Worm (Caenorhabditis elegans) whole organism, L1 larva: ENCODE measurements around the gene W08F4.13.

ENCODE experiments used
- C16A3.4 ChIP-seq: fragments of 150-350 bp; optimal IDR thresholded peaks from 2 replicates; lab custom pipeline; 2014; ENCODE audit warnings: missing biosample characterization, missing genetic modification characterization
- F16B12.6 ChIP-seq: fragments of 150-350 bp; optimal IDR thresholded peaks from 2 replicates; lab custom pipeline; 2014; ENCODE audit warnings: missing biosample characterization, missing genetic modification characterization
- Y116A8C.19 ChIP-seq: sonication (generic microtip); optimal IDR thresholded peaks from 2 replicates; lab custom pipeline; 2016; ENCODE audit warnings: missing compliant biosample characterization, missing genetic modification characterization, borderline replicate concordance
- aha-1 ChIP-seq: fragments of 150-350 bp; optimal IDR thresholded peaks from 2 replicates; lab custom pipeline; 2014; ENCODE audit warnings: missing biosample characterization, missing genetic modification characterization
- alr-1 ChIP-seq: fragments of 200-800 bp; sonication (Bioruptor generic); optimal IDR thresholded peaks from 2 replicates; lab custom pipeline; 2018; ENCODE audit warnings: borderline replicate concordance, mild to moderate bottlenecking, missing genetic modification characterization, missing compliant biosample characterization
- ama-1 ChIP-seq: fragments of 150-350 bp; optimal IDR thresholded peaks from 2 replicates; lab custom pipeline; 2014
- blmp-1 ChIP-seq: fragments of 150-350 bp; optimal IDR thresholded peaks from 2 replicates; lab custom pipeline; 2014; ENCODE audit warnings: missing biosample characterization, missing genetic modification characterization
- ceh-63 ChIP-seq: fragments of 200-800 bp; sonication (Bioruptor generic); optimal IDR thresholded peaks from 2 replicates; lab custom pipeline; 2018; ENCODE audit warnings: mild to moderate bottlenecking, missing genetic modification characterization, missing compliant biosample characterization
- ceh-8 ChIP-seq: fragments of 200-800 bp; sonication (Bioruptor generic); optimal IDR thresholded peaks from 2 replicates; lab custom pipeline; 2018; ENCODE audit warnings: mild to moderate bottlenecking, missing genetic modification characterization, moderate library complexity, missing compliant biosample characterization
- ceh-82 ChIP-seq, 3 experiments: fragments of 150-350 bp in 1 of 3; sonication (generic microtip) in 2 of 3; optimal IDR thresholded peaks; 2 replicates each; lab custom pipeline; 2014 to 2017; ENCODE audit warnings: missing biosample characterization in 3 of 3, missing genetic modification characterization in 3 of 3
- ceh-90 ChIP-seq: sonication (generic microtip); optimal IDR thresholded peaks from 2 replicates; lab custom pipeline; 2016; ENCODE audit warnings: missing genetic modification characterization, missing compliant biosample characterization
- ces-1 ChIP-seq: fragments of 150-350 bp; optimal IDR thresholded peaks from 2 replicates; lab custom pipeline; 2014; ENCODE audit warnings: missing biosample characterization, missing genetic modification reagents, missing genetic modification characterization
- dpl-1 ChIP-seq, 3 experiments: fragments of 150-350 bp in 2 of 3; sonication (generic microtip) in 1 of 3; optimal IDR thresholded peaks; 2 replicates each; lab custom pipeline; 2014 to 2017; ENCODE audit warnings: missing biosample characterization in 3 of 3, missing genetic modification characterization in 3 of 3, missing genetic modification reagents in 3 of 3
- efl-1 ChIP-seq, 4 experiments: fragments of 150-350 bp; optimal IDR thresholded peaks in 3 of 4; peaks in 1 of 4; 1 replicate in 1 of 4; 2 replicates in 3 of 4; lab custom pipeline; 2014; ENCODE audit warnings: missing biosample characterization in 2 of 4, missing genetic modification characterization in 2 of 4, missing genetic modification reagents in 2 of 4
- egl-13 ChIP-seq: sonication (generic microtip); optimal IDR thresholded peaks from 2 replicates; lab custom pipeline; 2016; ENCODE audit warnings: missing genotype, missing genetic modification reagents, missing genetic modification characterization, missing compliant biosample characterization
- elt-2 ChIP-seq: sonication (generic microtip); optimal IDR thresholded peaks from 2 replicates; lab custom pipeline; 2016; ENCODE audit warnings: missing genetic modification characterization, mild to moderate bottlenecking, inconsistent platforms, missing compliant biosample characterization, missing genetic modification reagents
- elt-3 ChIP-seq, 6 experiments: fragments of 150-350 bp in 1 of 6; sonication (generic microtip); optimal IDR thresholded peaks; 2 replicates each; lab custom pipeline; 2017 to 2018; ENCODE audit warnings: missing biosample characterization in 6 of 6, missing genetic modification characterization in 6 of 6, inconsistent platforms in 1 of 6
- ets-5 ChIP-seq: fragments of 200-800 bp; sonication (Bioruptor generic); IDR thresholded peaks from 2 replicates; pipeline ENCODE4 v1.3.6; 2022; ENCODE audit warnings: missing genetic modification characterization, missing compliant biosample characterization
- fkh-4 ChIP-seq: sonication (generic microtip); optimal IDR thresholded peaks from 2 replicates; lab custom pipeline; 2016; ENCODE audit warnings: missing compliant biosample characterization, missing genetic modification characterization, borderline replicate concordance
- fos-1 ChIP-seq: fragments of 150-350 bp; optimal IDR thresholded peaks from 2 replicates; lab custom pipeline; 2014; ENCODE audit warnings: missing biosample characterization, missing genetic modification characterization
- grh-1 ChIP-seq: fragments of 200-800 bp; sonication (Bioruptor generic); IDR thresholded peaks from 2 replicates; pipeline ENCODE4 v1.3.6; 2022; ENCODE audit warnings: missing genetic modification reagents, missing genetic modification characterization, missing compliant biosample characterization
- hlh-4 ChIP-seq: sonication (generic microtip); optimal IDR thresholded peaks from 2 replicates; lab custom pipeline; 2016; ENCODE audit warnings: mild to moderate bottlenecking, missing genetic modification characterization, missing compliant biosample characterization
- isw-1 ChIP-seq: fragments of 200-800 bp; sonication (Bioruptor generic); IDR thresholded peaks from 2 replicates; pipeline ENCODE4 v1.3.6; 2022; ENCODE audit warnings: missing genetic modification characterization, missing compliant biosample characterization
- jun-1 ChIP-seq: fragments of 150-350 bp; optimal IDR thresholded peaks from 2 replicates; lab custom pipeline; 2014; ENCODE audit warnings: missing biosample characterization, missing genetic modification reagents, missing genetic modification characterization
- lin-13 ChIP-seq: fragments of 150-350 bp; optimal IDR thresholded peaks from 2 replicates; lab custom pipeline; 2014; ENCODE audit warnings: missing biosample characterization, missing genetic modification reagents, missing genetic modification characterization
- lin-14 ChIP-seq: fragments of 200-800 bp; sonication (Bioruptor generic); optimal IDR thresholded peaks from 2 replicates; lab custom pipeline; 2018; ENCODE audit warnings: mild to moderate bottlenecking, missing genetic modification characterization, moderate library complexity, missing compliant biosample characterization
- lin-35 ChIP-seq, 2 experiments: fragments of 150-350 bp; optimal IDR thresholded peaks; 2 replicates each; lab custom pipeline; 2014; ENCODE audit warnings: missing biosample characterization in 2 of 2, missing genetic modification characterization in 2 of 2, missing genetic modification reagents in 2 of 2
- lin-39 ChIP-seq: fragments of 150-350 bp; optimal IDR thresholded peaks from 2 replicates; lab custom pipeline; 2014; ENCODE audit warnings: missing biosample characterization, missing genetic modification reagents, missing genetic modification characterization
- mab-9 ChIP-seq: fragments of 200-800 bp; sonication (Bioruptor generic); IDR thresholded peaks from 2 replicates; pipeline ENCODE4 v1.3.6; 2022; ENCODE audit warnings: missing genetic modification reagents, missing genetic modification characterization, missing compliant biosample characterization
- mdl-1 ChIP-seq, 2 experiments: fragments of 150-350 bp; optimal IDR thresholded peaks; 2 replicates each; lab custom pipeline; 2014 to 2017; ENCODE audit warnings: missing biosample characterization in 2 of 2, missing genetic modification characterization in 2 of 2, inconsistent platforms in 1 of 2
- nhr-11 ChIP-seq: fragments of 150-350 bp; optimal IDR thresholded peaks from 2 replicates; lab custom pipeline; 2014; ENCODE audit warnings: missing biosample characterization, missing genetic modification characterization
- nhr-28 ChIP-seq: fragments of 150-350 bp; optimal IDR thresholded peaks from 2 replicates; lab custom pipeline; 2014; ENCODE audit warnings: missing biosample characterization, missing genetic modification characterization
- nhr-47 ChIP-seq: sonication (generic microtip); optimal IDR thresholded peaks from 2 replicates; lab custom pipeline; 2016; ENCODE audit warnings: mild to moderate bottlenecking, missing genetic modification characterization, moderate library complexity, missing compliant biosample characterization
- nhr-71 ChIP-seq: sonication (generic microtip); optimal IDR thresholded peaks from 2 replicates; lab custom pipeline; 2016; ENCODE audit warnings: mild to moderate bottlenecking, missing genetic modification characterization, moderate library complexity, missing compliant biosample characterization
- nhr-76 ChIP-seq: sonication (generic microtip); optimal IDR thresholded peaks from 2 replicates; lab custom pipeline; 2017; ENCODE audit warnings: missing biosample characterization, missing genetic modification characterization
- nhr-85 ChIP-seq: sonication (generic microtip); peaks from one replicate; lab custom pipeline; 2016; ENCODE audit warnings: missing genetic modification characterization, inconsistent platforms, missing compliant biosample characterization
- nhr-90 ChIP-seq: sonication (generic microtip); optimal IDR thresholded peaks from 2 replicates; lab custom pipeline; 2016; ENCODE audit warnings: mild to moderate bottlenecking, missing genetic modification characterization, missing compliant biosample characterization; ENCODE audit not compliant: poor library complexity
- pag-3 ChIP-seq: sonication (generic microtip); optimal IDR thresholded peaks from 2 replicates; lab custom pipeline; 2017; ENCODE audit warnings: missing genetic modification characterization, mild to moderate bottlenecking, missing compliant biosample characterization, antibody characterized with exemption, borderline replicate concordance; ENCODE audit not compliant: insufficient read depth
- pqm-1 ChIP-seq: sonication (generic microtip); optimal IDR thresholded peaks from 3 replicates; lab custom pipeline; 2017; ENCODE audit warnings: missing biosample characterization, missing genetic modification characterization
- rnt-1 ChIP-seq: sonication (generic microtip); optimal IDR thresholded peaks from 2 replicates; lab custom pipeline; 2016; ENCODE audit warnings: mild to moderate bottlenecking, missing genetic modification characterization, moderate library complexity, missing compliant biosample characterization
- snu-23 ChIP-seq: sonication (generic microtip); optimal IDR thresholded peaks from 2 replicates; lab custom pipeline; 2016; ENCODE audit warnings: missing genetic modification characterization, missing compliant biosample characterization
- sptf-1 ChIP-seq: fragments of 150-350 bp; optimal IDR thresholded peaks from 2 replicates; lab custom pipeline; 2014; ENCODE audit warnings: missing biosample characterization, missing genetic modification characterization
- sup-37 ChIP-seq: fragments of 200-800 bp; sonication (Bioruptor generic); optimal IDR thresholded peaks from 2 replicates; lab custom pipeline; 2018; ENCODE audit warnings: mild to moderate bottlenecking, missing genetic modification characterization, missing compliant biosample characterization
- swsn-7 ChIP-seq: sonication (generic microtip); optimal IDR thresholded peaks from 2 replicates; lab custom pipeline; 2016; ENCODE audit warnings: missing genetic modification characterization, missing compliant biosample characterization
- tbx-2 ChIP-seq: sonication (generic microtip); optimal IDR thresholded peaks from 2 replicates; lab custom pipeline; 2016; ENCODE audit warnings: missing genetic modification characterization, missing compliant biosample characterization
- tlp-1 ChIP-seq: fragments of 150-350 bp; optimal IDR thresholded peaks from 2 replicates; lab custom pipeline; 2014; ENCODE audit warnings: missing biosample characterization, missing genetic modification characterization
- unc-86 ChIP-seq: sonication (generic microtip); optimal IDR thresholded peaks from 2 replicates; lab custom pipeline; 2016; ENCODE audit warnings: missing genetic modification characterization, missing compliant biosample characterization
- vab-15 ChIP-seq: sonication (generic microtip); optimal IDR thresholded peaks from 2 replicates; lab custom pipeline; 2017; ENCODE audit warnings: missing genotype, mild to moderate bottlenecking, missing genetic modification characterization, missing compliant biosample characterization
- xbp-1 ChIP-seq: sonication (generic microtip); optimal IDR thresholded peaks from 2 replicates; lab custom pipeline; 2016; ENCODE audit warnings: missing genetic modification characterization, missing compliant biosample characterization
- zag-1 ChIP-seq: fragments of 150-350 bp; optimal IDR thresholded peaks from 2 replicates; lab custom pipeline; 2014; ENCODE audit warnings: missing biosample characterization, missing genetic modification characterization
- ztf-11 ChIP-seq, 2 experiments: sonication (generic microtip); optimal IDR thresholded peaks; 2 replicates each; lab custom pipeline; 2016 to 2017; ENCODE audit warnings: missing genetic modification characterization in 2 of 2, missing biosample characterization in 1 of 2, missing compliant biosample characterization in 1 of 2
- ztf-4 ChIP-seq: fragments of 150-350 bp; optimal IDR thresholded peaks from 2 replicates; lab custom pipeline; 2014; ENCODE audit warnings: missing biosample characterization, missing genetic modification characterization

Gene W08F4.13

ce11 chrII:602969-603368 is 18.4 kb downstream of the W08F4.13 start:
- TF ChIP-seq ets-5 (GFP tag; lab: Robert Waterston, UW) (no peak), aha-1 (tag; lab: Kevin White, UChicago) (no peak), ama-1 (lab: Kevin White, UChicago) (no peak), unc-86 (tag; lab: Kevin White, UChicago) (peak; percentile 33), isw-1 (peak; percentile 22), vab-15 (tag; lab: Kevin White, UChicago) (no peak), xbp-1 (tag; lab: Kevin White, UChicago) (peak; percentile 23), nhr-28 (tag; lab: Kevin White, UChicago) (no peak), alr-1 (tag; lab: Kevin White, UChicago) (no peak), elt-2 (tag; lab: Kevin White, UChicago) (no peak), jun-1 (tag; lab: Kevin White, UChicago) (no peak), lin-13 (GFP tag; lab: Kevin White, UChicago) (peak; percentile 73), swsn-7 (tag; lab: Kevin White, UChicago) (peak; percentile 62), grh-1 (GFP tag; lab: Robert Waterston, UW) (peak; percentile 47; the same call in 1 of the 2 replicates), pag-3 (tag; lab: Kevin White, UChicago) (no peak), sptf-1 (tag; lab: Kevin White, UChicago) (no peak), sup-37 (GFP tag; lab: Kevin White, UChicago) (no peak), C16A3.4 (tag; lab: Kevin White, UChicago) (peak; percentile 42), ceh-8 (no peak), elt-3 (tag; optimal IDR thresholded peaks at IDR 0.05; lab: Kevin White, UChicago) (peak in 1 of 6 experiments; percentile 25), ztf-4 (peak; percentile 40), tlp-1 (no peak), ceh-63 (GFP tag; lab: Kevin White, UChicago) (no peak), nhr-47 (tag; lab: Kevin White, UChicago) (peak; percentile 40), nhr-11 (peak; percentile 26), dpl-1 (GFP tag; optimal IDR thresholded peaks at IDR 0.05; lab: Kevin White, UChicago) (peak; percentile 34 to 57 (median 49)), egl-13 (tag; lab: Kevin White, UChicago) (no peak), nhr-76 (tag; lab: Kevin White, UChicago) (no peak), blmp-1 (tag; lab: Kevin White, UChicago) (peak; percentile 70), ceh-82 (tag; optimal IDR thresholded peaks at IDR 0.05; lab: Kevin White, UChicago) (peak in 1 of 3 experiments; percentile 56), snu-23 (GFP tag; lab: Kevin White, UChicago) (peak; percentile 82), mab-9 (GFP tag; lab: Robert Waterston, UW) (no peak), lin-14 (peak; percentile 94), lin-35 (GFP tag; optimal IDR thresholded peaks at IDR 0.05; lab: Kevin White, UChicago) (peak; percentile 48 to 63), nhr-90 (tag; lab: Kevin White, UChicago) (no peak), Y116A8C.19 (tag; lab: Kevin White, UChicago) (no peak), pqm-1 (tag; lab: Kevin White, UChicago) (no peak), fkh-4 (tag; lab: Kevin White, UChicago) (no peak), nhr-85 (peak; percentile 83), F16B12.6 (tag; lab: Kevin White, UChicago) (no peak), nhr-71 (tag; lab: Kevin White, UChicago) (peak; percentile 86), lin-39 (tag; lab: Kevin White, UChicago) (peak; percentile 88), ceh-90 (tag; lab: Kevin White, UChicago) (no peak), efl-1 (optimal IDR thresholded peaks at IDR 0.05; lab: Kevin White, UChicago) (peak; percentile 61 to 68), efl-1 (GFP tag; optimal IDR thresholded peaks at IDR 0.05 in 1 of 2; lab: Kevin White, UChicago) (peak; percentile 53 to 81), mdl-1 (tag; optimal IDR thresholded peaks at IDR 0.05; lab: Kevin White, UChicago) (peak in 1 of 2 experiments; percentile 81), rnt-1 (tag; lab: Kevin White, UChicago) (peak; percentile 80), fos-1 (no peak), zag-1 (no peak), ztf-11 (tag; optimal IDR thresholded peaks at IDR 0.05; lab: Kevin White, UChicago) (peak in 1 of 2 experiments; percentile 4), tbx-2 (peak; percentile 66), ces-1 (GFP tag; lab: Kevin White, UChicago) (no peak), hlh-4 (tag; lab: Kevin White, UChicago) (no peak)
